Fruit fly (Drosophila melanogaster): ENCODE measurements around the gene RhoU.

The RhoU gene

DNA sequence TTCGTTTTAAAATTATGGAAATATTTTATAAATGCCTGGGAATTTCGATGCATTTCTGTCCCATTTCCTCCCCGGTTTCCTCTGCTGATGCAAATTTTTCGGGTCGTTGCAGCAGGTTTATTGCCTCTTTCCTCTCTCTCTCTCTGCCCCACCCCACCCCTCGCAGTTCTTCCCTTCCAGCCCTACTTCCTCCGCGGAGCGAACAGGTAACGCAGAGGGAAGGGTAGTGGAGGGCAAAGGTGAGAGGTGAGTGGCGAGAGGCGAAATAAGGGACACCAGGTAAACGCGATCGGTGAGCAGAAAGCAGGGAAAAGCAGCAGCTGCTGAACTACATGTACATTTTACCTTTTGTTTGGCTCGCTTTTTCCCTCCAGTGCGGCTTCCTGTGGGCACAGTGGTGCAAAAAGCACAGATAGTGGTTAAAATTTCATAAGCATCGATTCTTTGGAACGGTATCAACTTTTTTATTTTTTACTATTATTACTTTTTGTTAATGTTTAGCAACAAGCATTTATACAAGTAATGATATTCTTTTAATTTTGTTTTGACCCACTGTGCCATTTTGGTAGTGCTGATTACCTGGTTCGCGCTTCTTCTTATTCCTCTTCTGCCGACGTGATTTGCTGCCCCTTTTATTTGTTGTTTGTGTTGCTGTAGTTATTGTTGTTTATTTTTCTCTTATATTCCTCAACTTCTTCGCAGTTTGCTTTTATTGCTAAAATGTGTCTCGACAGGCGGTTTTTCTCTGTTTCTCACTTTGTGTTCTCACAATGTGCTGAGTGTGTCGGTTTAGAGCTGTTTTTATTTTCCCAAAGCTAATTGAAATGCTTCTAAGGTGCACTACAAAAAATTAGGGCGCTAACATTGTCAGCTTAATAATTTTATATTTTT is 1.9 kb downstream of the RhoU start:
- peak; percentile 31 for TF ChIP-seq noc (tag; optimal IDR thresholded peaks at IDR 0.05)

DNA sequence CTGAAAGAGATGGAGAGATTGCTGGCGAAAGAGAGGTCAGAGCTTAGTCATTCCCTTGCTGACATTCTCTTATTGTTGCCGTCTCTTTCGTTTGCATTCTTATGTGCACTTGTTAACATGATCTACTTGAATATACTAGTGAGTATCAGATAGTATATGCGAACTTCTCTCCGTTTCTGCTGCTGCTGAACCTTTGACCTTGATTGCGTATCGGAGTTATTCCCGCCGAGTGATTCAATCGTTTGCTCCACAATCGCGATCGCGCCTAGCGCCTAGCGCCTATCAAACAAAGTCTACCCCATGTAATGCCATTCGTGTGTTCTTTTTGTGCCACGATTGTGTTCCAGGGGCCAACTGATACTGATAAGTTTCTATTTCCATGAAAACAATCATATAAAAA is 2.9 kb downstream of the RhoU start:
- no peak for TF ChIP-seq noc (tag; optimal IDR thresholded peaks at IDR 0.05)

dm6 chrX:10092796-10093195 is 6.5 kb downstream of the RhoU start:
- no peak for TF ChIP-seq noc (tag; optimal IDR thresholded peaks at IDR 0.05)

dm6 chrX:10103569-10104083 is 17.3 kb downstream of the RhoU start:
- no peak for TF ChIP-seq noc (tag; optimal IDR thresholded peaks at IDR 0.05)

- TF ChIP-seq noc (tag; optimal IDR thresholded peaks at IDR 0.05), result no peak
Measured at dm6 chrX:10104477-10104876, 18.1 kb downstream of the RhoU start.

- TF ChIP-seq noc (tag; optimal IDR thresholded peaks at IDR 0.05), result no peak
Measured at dm6 chrX:10105701-10106307, 19.5 kb downstream of the RhoU start.

DNA sequence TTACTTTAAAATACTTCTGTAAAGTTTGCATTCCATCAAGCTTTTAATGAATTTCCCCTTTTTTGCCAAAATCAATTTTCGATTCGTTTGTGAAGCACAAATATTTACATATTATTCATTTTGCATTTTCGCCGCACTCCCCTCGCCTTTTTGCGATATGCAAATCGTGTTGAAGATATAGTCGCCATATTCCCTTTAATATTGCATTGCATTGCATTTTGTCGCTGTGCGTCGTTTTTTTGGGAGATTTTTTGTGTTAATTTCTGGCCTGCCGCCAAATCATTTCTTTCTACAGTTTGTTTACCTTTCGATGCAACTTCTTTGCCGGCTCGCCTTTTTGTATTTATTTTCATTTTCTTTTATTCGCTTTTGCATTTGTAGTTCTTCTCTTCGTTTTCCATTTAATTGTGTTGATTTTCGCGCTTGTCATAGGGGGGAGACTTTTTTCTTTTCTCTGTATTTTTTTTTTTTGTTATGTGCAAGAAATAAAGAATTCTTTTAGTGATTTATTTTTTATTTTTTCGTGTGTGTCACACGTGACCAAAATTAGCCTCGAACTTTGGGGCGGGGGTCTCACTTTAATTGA is 20.3 kb downstream of the RhoU start:
- no peak for TF ChIP-seq noc (tag; optimal IDR thresholded peaks at IDR 0.05)

DNA sequence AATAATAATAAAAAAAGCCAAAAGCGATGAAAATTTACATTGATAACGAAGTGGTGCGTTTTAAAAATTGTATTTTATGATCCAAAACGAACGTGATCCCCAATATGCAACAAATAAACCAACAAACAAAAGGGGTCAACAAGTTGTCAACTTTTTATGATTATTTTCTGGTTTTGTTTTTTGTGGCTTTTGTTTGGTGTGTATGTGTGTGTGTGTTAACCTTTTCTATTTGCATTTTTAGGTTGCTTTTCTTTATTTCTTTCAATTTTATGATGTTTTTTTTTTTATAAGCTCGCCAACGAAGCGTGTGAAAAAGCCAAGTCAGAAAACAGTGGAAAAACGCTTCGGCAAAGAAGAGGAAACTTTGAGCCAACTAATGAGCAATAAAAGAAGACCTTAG is 22.0 kb downstream of the RhoU start:
- TF ChIP-seq noc (tag; optimal IDR thresholded peaks at IDR 0.05), result no peak

dm6 chrX:10110898-10111297 is 24.6 kb downstream of the RhoU start:
- no peak for TF ChIP-seq noc (tag; optimal IDR thresholded peaks at IDR 0.05)

DNA sequence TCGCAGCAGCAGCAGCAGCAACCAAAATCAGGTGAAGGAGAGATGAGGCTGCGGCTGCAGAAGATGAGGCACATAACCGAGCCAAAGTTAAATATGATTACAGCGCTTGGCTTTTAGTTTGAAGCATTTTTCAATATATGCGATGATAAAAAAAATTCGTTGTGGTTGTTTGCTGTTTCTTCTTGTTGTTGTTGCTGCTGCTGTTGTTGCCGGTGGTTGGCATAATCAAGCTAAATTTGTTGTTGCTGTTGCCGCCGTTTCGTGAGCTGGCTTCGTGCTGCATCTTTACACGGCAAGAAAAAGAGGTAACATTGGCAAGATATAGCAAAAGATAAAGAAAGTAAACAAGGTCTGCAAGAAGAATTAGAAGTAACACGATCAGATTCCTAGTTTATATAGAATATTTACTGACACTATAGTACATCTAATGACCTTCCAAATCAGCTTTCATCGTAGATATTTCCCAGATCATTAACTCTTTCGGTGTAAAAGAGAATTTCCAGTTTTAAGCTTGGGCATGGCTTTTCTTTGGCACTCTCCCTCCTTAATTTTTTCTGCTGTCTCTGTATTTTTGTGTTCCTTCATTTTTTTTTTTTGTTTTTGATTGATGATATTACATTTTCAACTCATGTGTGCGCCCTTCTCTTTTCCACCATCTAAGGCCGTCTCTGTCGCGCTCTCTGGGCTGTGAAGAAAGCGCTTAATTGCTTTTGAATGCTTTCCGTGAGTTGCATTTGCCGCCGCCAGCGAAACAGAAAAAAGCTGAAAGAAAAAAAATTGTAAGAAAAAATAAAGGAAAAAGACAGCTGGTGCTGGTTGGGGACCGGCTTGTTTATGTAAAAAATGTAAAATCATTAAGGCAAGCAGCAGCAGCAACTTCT is 27.8 kb downstream of the RhoU start:
- no peak for TF ChIP-seq noc (tag; optimal IDR thresholded peaks at IDR 0.05)

DNA sequence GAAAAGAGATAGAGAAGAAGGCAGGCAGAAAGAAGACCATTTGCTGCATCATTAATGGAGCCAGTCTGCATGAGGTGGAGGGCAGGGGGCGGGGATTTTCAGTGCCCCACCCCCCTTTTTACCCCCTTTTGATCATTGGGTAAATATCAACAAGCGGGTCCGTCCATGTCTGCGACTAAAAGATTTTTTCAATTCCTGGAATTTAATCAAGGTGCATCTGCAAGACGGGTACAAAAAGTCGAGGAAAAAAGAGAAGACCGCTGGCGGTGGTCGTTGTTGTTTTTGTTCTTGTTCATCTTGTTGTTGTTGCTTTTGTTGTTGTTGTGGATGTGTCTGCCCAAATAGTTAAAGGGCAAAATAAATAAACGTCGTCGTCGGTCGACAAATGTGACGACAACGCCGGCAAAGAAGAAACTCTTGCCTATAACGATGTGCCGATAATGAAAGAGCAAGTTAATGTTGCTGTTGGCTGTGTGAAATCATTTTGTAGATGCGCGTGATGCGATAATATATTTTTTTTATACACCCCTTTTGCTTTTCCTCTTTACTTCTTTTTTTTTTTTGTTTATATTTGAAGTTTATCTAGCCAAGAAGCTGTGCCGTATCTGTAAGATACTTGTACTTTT is 29.4 kb downstream of the RhoU start:
- TF ChIP-seq noc (tag; optimal IDR thresholded peaks at IDR 0.05), result no peak

- no peak for TF ChIP-seq noc (tag; optimal IDR thresholded peaks at IDR 0.05)
Measured at dm6 chrX:10118333-10118732, 32.0 kb downstream of the RhoU start.

dm6 chrX:10125629-10126028 is 39.3 kb downstream of the RhoU start:
- no peak for TF ChIP-seq noc (tag; optimal IDR thresholded peaks at IDR 0.05)

- no peak for TF ChIP-seq noc (tag; optimal IDR thresholded peaks at IDR 0.05)
Measured at dm6 chrX:10127204-10127603, 40.9 kb downstream of the RhoU start.

DNA sequence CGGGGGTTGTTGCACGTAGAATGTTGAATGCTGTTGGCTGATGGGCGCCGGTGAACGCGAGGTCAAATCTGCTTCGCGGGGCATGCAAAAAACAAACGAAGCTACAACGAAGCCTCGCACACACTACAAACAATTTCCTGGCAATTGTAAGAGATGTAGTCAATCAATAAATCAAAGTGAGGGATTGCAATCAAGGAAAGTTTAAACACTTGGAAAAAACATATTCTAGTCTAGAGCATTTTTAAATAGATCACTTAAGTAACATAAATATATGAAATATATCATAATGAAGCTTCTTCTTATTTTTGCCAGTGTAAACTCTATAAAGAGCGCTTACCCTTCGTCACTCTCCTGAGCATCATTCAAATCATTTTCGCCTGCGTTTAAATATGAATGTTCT is 51.3 kb downstream of the RhoU start:
- no peak for TF ChIP-seq noc (tag; optimal IDR thresholded peaks at IDR 0.05)

All from whole organism, larva.